Worm (Caenorhabditis elegans) whole organism, early embryonic: ENCODE measurements around the gene dml-1.
"Not testable (repeated sequence)": the region's sequence is repeated elsewhere in the genome, so short reads cannot be mapped to it uniquely, and the experiment has no call there.

Experiments
- B0310.2 ChIP-seq: sonication (generic microtip); optimal IDR thresholded peaks from 2 replicates; lab custom pipeline; 2016; ENCODE audit warnings: mild to moderate bottlenecking, missing genetic modification characterization, missing compliant biosample characterization
- F13C5.2 ChIP-seq: sonication (generic microtip); optimal IDR thresholded peaks from 2 replicates; lab custom pipeline; 2017; ENCODE audit warnings: mild to moderate bottlenecking, missing genetic modification characterization, inconsistent platforms, missing compliant biosample characterization
- aly-1 ChIP-seq: sonication (generic microtip); optimal IDR thresholded peaks from 2 replicates; lab custom pipeline; 2016; ENCODE audit warnings: missing genetic modification characterization, missing compliant biosample characterization
- ama-1 ChIP-seq: fragments of 150-350 bp; optimal IDR thresholded peaks from 2 replicates; lab custom pipeline; 2014
- ceh-13 ChIP-seq: fragments of 200-800 bp; sonication (Bioruptor generic); optimal IDR thresholded peaks from 2 replicates; lab custom pipeline; 2018; ENCODE audit warnings: mild to moderate bottlenecking, missing genetic modification characterization, missing compliant biosample characterization
- ceh-36 ChIP-seq: sonication (generic microtip); optimal IDR thresholded peaks from 2 replicates; lab custom pipeline; 2016; ENCODE audit warnings: missing genetic modification characterization, inconsistent platforms, missing compliant biosample characterization
- ets-7 ChIP-seq: sonication (generic microtip); optimal IDR thresholded peaks from 2 replicates; lab custom pipeline; 2016; ENCODE audit warnings: missing genotype, missing genetic modification characterization, missing compliant biosample characterization
- flt-1 ChIP-seq: fragments of 200-800 bp; sonication (Bioruptor generic); IDR thresholded peaks from 2 replicates; pipeline ENCODE4 v1.3.6; 2022; ENCODE audit warnings: missing genetic modification characterization, missing compliant biosample characterization
- hmbx-1 ChIP-seq: sonication (generic microtip); optimal IDR thresholded peaks from 2 replicates; lab custom pipeline; 2016; ENCODE audit warnings: mild to moderate bottlenecking, missing genetic modification characterization, missing compliant biosample characterization
- hmg-4 ChIP-seq: fragments of 200-800 bp; sonication (Bioruptor generic); optimal IDR thresholded peaks from 2 replicates; lab custom pipeline; 2018; ENCODE audit warnings: mild to moderate bottlenecking, missing genetic modification characterization, missing compliant biosample characterization
- hnd-1 ChIP-seq: sonication (generic microtip); optimal IDR thresholded peaks from 2 replicates; lab custom pipeline; 2016; ENCODE audit warnings: missing genetic modification characterization, missing compliant biosample characterization
- pes-1 ChIP-seq: fragments of 200-800 bp; sonication (Bioruptor generic); IDR thresholded peaks from 2 replicates; pipeline ENCODE4 v1.3.6; 2022; ENCODE audit warnings: missing genetic modification reagents, missing genetic modification characterization, missing compliant biosample characterization
- scrt-1 ChIP-seq: fragments of 200-800 bp; sonication (Bioruptor generic); IDR thresholded peaks from 2 replicates; pipeline ENCODE4 v1.3.6; 2022; ENCODE audit warnings: missing genetic modification characterization, missing compliant biosample characterization
- sea-1 ChIP-seq: fragments of 200-800 bp; sonication (Bioruptor generic); conservative IDR thresholded peaks from 2 replicates; pipeline ENCODE4 v1.3.6; 2022; ENCODE audit warnings: missing genetic modification characterization, missing compliant biosample characterization
- tbx-11 ChIP-seq: fragments of 200-800 bp; sonication (Bioruptor generic); IDR thresholded peaks from 2 replicates; pipeline ENCODE4 v1.3.6; 2022; ENCODE audit warnings: missing genetic modification characterization, missing compliant biosample characterization
- tbx-37 ChIP-seq: fragments of 200-800 bp; sonication (Bioruptor generic); conservative IDR thresholded peaks from 2 replicates; pipeline ENCODE4 v1.3.6; 2022; ENCODE audit warnings: missing genetic modification reagents, missing genetic modification characterization, missing compliant biosample characterization
- tra-4 ChIP-seq: sonication (generic microtip); optimal IDR thresholded peaks from 2 replicates; lab custom pipeline; 2017; ENCODE audit warnings: missing genetic modification characterization, missing compliant biosample characterization

dml-1 gene

ce11 chrIV:2892787-2893485, 6.2 kb downstream of the dml-1 start:
- TF ChIP-seq pes-1 (GFP tag; lab: Robert Waterston, UW) = no peak
- no peak for TF ChIP-seq aly-1 (tag; lab: Kevin White, UChicago)
- no peak for TF ChIP-seq ceh-36
- no peak for TF ChIP-seq B0310.2
- no peak for TF ChIP-seq ceh-13 (GFP tag; lab: Kevin White, UChicago)
- TF ChIP-seq F13C5.2 = no peak
- no peak for TF ChIP-seq scrt-1 (GFP tag; lab: Robert Waterston, UW)
- no peak for TF ChIP-seq ama-1 (lab: Kevin White, UChicago)
- no peak for TF ChIP-seq tra-4
- TF ChIP-seq flt-1 (GFP tag; lab: Robert Waterston, UW) = no peak
- no peak for TF ChIP-seq hmg-4 (GFP tag; lab: Kevin White, UChicago)

ce11 chrIV:2893486-2893842, 6.7 kb downstream of the dml-1 start:
- no peak for TF ChIP-seq tbx-37
- TF ChIP-seq scrt-1 (GFP tag; lab: Robert Waterston, UW) = no peak
- TF ChIP-seq ceh-13 (GFP tag; lab: Kevin White, UChicago) = no peak
- no peak for TF ChIP-seq flt-1 (GFP tag; lab: Robert Waterston, UW)
- TF ChIP-seq hmg-4 (GFP tag; lab: Kevin White, UChicago) = no peak
- no peak for TF ChIP-seq B0310.2
- no peak for TF ChIP-seq ets-7 (tag; lab: Kevin White, UChicago)
- no peak for TF ChIP-seq F13C5.2
- no peak for TF ChIP-seq ceh-36
- no peak for TF ChIP-seq sea-1
- no peak for TF ChIP-seq hmbx-1 (tag; lab: Kevin White, UChicago)
- TF ChIP-seq tbx-11 (GFP tag; lab: Robert Waterston, UW) = no peak
- TF ChIP-seq aly-1 (tag; lab: Kevin White, UChicago) = no peak

ce11 chrIV:2894630-2895029, 7.9 kb downstream of the dml-1 start, which contains the start of gene Y54G2A.19:
TSS of gene Y54G2A.19 (minus strand) at chrIV:2894730.
- not testable (repeated sequence) for TF ChIP-seq hnd-1 (tag; lab: Kevin White, UChicago); flt-1 (GFP tag; lab: Robert Waterston, UW); hmbx-1 (tag; lab: Kevin White, UChicago)

- no peak for TF ChIP-seq F13C5.2
- no peak for TF ChIP-seq tra-4
- TF ChIP-seq hmbx-1 (tag; lab: Kevin White, UChicago) = no peak
- no peak for TF ChIP-seq sea-1
- TF ChIP-seq ets-7 (tag; lab: Kevin White, UChicago) = no peak
Measured at ce11 chrIV:2897644-2898160, 10.9 kb downstream of the dml-1 start, which contains the start of gene Y54G2A.36. TSS of gene Y54G2A.36 (plus strand) at chrIV:2897694.

- TF ChIP-seq sea-1 = no peak
- TF ChIP-seq scrt-1 (GFP tag; lab: Robert Waterston, UW) = no peak
- no peak for TF ChIP-seq B0310.2
- no peak for TF ChIP-seq aly-1 (tag; lab: Kevin White, UChicago)
- TF ChIP-seq ceh-36 = no peak
- TF ChIP-seq tbx-11 (GFP tag; lab: Robert Waterston, UW) = no peak
- no peak for TF ChIP-seq hmbx-1 (tag; lab: Kevin White, UChicago)
- no peak for TF ChIP-seq flt-1 (GFP tag; lab: Robert Waterston, UW)
- TF ChIP-seq hmg-4 (GFP tag; lab: Kevin White, UChicago) = no peak
- TF ChIP-seq ceh-13 (GFP tag; lab: Kevin White, UChicago) = no peak
- no peak for TF ChIP-seq ama-1 (lab: Kevin White, UChicago)
- TF ChIP-seq F13C5.2 = no peak
- TF ChIP-seq hnd-1 (tag; lab: Kevin White, UChicago) = no peak
- no peak for TF ChIP-seq tra-4
- TF ChIP-seq ets-7 (tag; lab: Kevin White, UChicago) = no peak
- TF ChIP-seq pes-1 (GFP tag; lab: Robert Waterston, UW) = no peak
- TF ChIP-seq tbx-37 = no peak
Measured at ce11 chrIV:2914545-2914944, 27.8 kb downstream of the dml-1 start.

ce11 chrIV:2916043-2916442, 29.3 kb downstream of the dml-1 start:
- no peak for TF ChIP-seq flt-1 (GFP tag; lab: Robert Waterston, UW)
- TF ChIP-seq ceh-36 = no peak
- TF ChIP-seq B0310.2 = no peak
- TF ChIP-seq tra-4 = no peak
- no peak for TF ChIP-seq ets-7 (tag; lab: Kevin White, UChicago)
- no peak for TF ChIP-seq hmg-4 (GFP tag; lab: Kevin White, UChicago)
- no peak for TF ChIP-seq sea-1
- no peak for TF ChIP-seq ceh-13 (GFP tag; lab: Kevin White, UChicago)
- no peak for TF ChIP-seq tbx-11 (GFP tag; lab: Robert Waterston, UW)
- no peak for TF ChIP-seq aly-1 (tag; lab: Kevin White, UChicago)
- TF ChIP-seq tbx-37 = no peak
- TF ChIP-seq hnd-1 (tag; lab: Kevin White, UChicago) = no peak
- no peak for TF ChIP-seq scrt-1 (GFP tag; lab: Robert Waterston, UW)
- no peak for TF ChIP-seq F13C5.2
- no peak for TF ChIP-seq ama-1 (lab: Kevin White, UChicago)

- not testable (repeated sequence) for TF ChIP-seq hnd-1 (tag; lab: Kevin White, UChicago); B0310.2; ceh-13 (GFP tag; lab: Kevin White, UChicago)
Measured at ce11 chrIV:2917729-2918128, 31.0 kb downstream of the dml-1 start, which contains the start of gene Y54G2A.50. TSS of gene Y54G2A.50 (plus strand) at chrIV:2918029.

ce11 chrIV:2922196-2922595, 35.4 kb downstream of the dml-1 start, which contains the start of gene fbxc-45:
TSS of gene fbxc-45 (minus strand) at chrIV:2922243.
- no peak for TF ChIP-seq sea-1
- no peak for TF ChIP-seq ceh-13 (GFP tag; lab: Kevin White, UChicago)
- TF ChIP-seq ceh-36 = no peak
- no peak for TF ChIP-seq pes-1 (GFP tag; lab: Robert Waterston, UW)
- TF ChIP-seq F13C5.2 = no peak
- no peak for TF ChIP-seq aly-1 (tag; lab: Kevin White, UChicago)
- no peak for TF ChIP-seq hmbx-1 (tag; lab: Kevin White, UChicago)
- no peak for TF ChIP-seq flt-1 (GFP tag; lab: Robert Waterston, UW)
- TF ChIP-seq tbx-37 = no peak
- TF ChIP-seq ets-7 (tag; lab: Kevin White, UChicago) = no peak
- no peak for TF ChIP-seq hmg-4 (GFP tag; lab: Kevin White, UChicago)
- no peak for TF ChIP-seq hnd-1 (tag; lab: Kevin White, UChicago)
- TF ChIP-seq ama-1 (lab: Kevin White, UChicago) = no peak
- no peak for TF ChIP-seq tbx-11 (GFP tag; lab: Robert Waterston, UW)
- no peak for TF ChIP-seq B0310.2
